Fruit fly (Drosophila melanogaster) whole organism, wandering third instar larva: ENCODE data around the gene SP1029.

ENCODE experiments used
- Abd-B ChIP-seq: fragments of >200 bp; optimal IDR thresholded peaks from 2 replicates; lab custom pipeline; 2017; ENCODE audit warnings: missing biosample characterization, missing genetic modification characterization
- CG32264 ChIP-seq: fragments of 200-800 bp; sonication (Bioruptor generic); optimal IDR thresholded peaks from 2 replicates; lab custom pipeline; 2016; ENCODE audit warnings: missing biosample characterization, missing genetic modification characterization
- CG9705 ChIP-seq: fragments of 200-800 bp; sonication (Bioruptor generic); optimal IDR thresholded peaks from 2 replicates; lab custom pipeline; 2018; ENCODE audit warnings: missing biosample characterization, mild to moderate bottlenecking, missing genetic modification characterization
- CrebA ChIP-seq: fragments of 200-800 bp; sonication (Bioruptor generic); optimal IDR thresholded peaks from 2 replicates; lab custom pipeline; 2016; ENCODE audit warnings: missing biosample characterization, mild to moderate bottlenecking, missing genetic modification characterization, borderline replicate concordance
- Dfd ChIP-seq: fragments of >200 bp; optimal IDR thresholded peaks from 2 replicates; lab custom pipeline; 2017; ENCODE audit warnings: missing biosample characterization, missing genetic modification characterization
- Dif ChIP-seq: fragments of 200-275, 200-300 bp; sonication (Bioruptor generic); optimal IDR thresholded peaks from 2 replicates; lab custom pipeline; 2018; ENCODE audit warnings: missing biosample characterization, missing genetic modification characterization; ENCODE audit not compliant: partially characterized antibody
- GATAd ChIP-seq: sonication (Bioruptor generic); optimal IDR thresholded peaks from 2 replicates; lab custom pipeline; 2016; ENCODE audit warnings: missing biosample characterization, missing genetic modification characterization
- HLH106 ChIP-seq: fragments of 200-800 bp; optimal IDR thresholded peaks from 3 replicates; lab custom pipeline; 2019; ENCODE audit warnings: missing biosample characterization, mild to moderate bottlenecking, missing genetic modification characterization, moderate library complexity
- Hnf4 ChIP-seq: fragments of 200-800 bp; sonication (Bioruptor generic); optimal IDR thresholded peaks from 2 replicates; lab custom pipeline; 2016; ENCODE audit warnings: missing biosample characterization, mild to moderate bottlenecking, missing genetic modification characterization
- Hr78 ChIP-seq: fragments of >200 bp; optimal IDR thresholded peaks from 2 replicates; lab custom pipeline; 2017; ENCODE audit warnings: missing biosample characterization, missing genetic modification characterization
- Hr83 ChIP-seq: fragments of 200-300 bp; sonication (Bioruptor generic); optimal IDR thresholded peaks from 2 replicates; lab custom pipeline; 2016; ENCODE audit warnings: missing biosample characterization, mild to moderate bottlenecking, missing genetic modification characterization, moderate library complexity; ENCODE audit not compliant: poor library complexity, severe bottlenecking
- Jra ChIP-seq: sonication (Bioruptor generic); optimal IDR thresholded peaks from 2 replicates; lab custom pipeline; 2016; ENCODE audit warnings: missing biosample characterization, missing genetic modification characterization
- Mio ChIP-seq: sonication (Bioruptor generic); optimal IDR thresholded peaks from 2 replicates; lab custom pipeline; 2016; ENCODE audit warnings: missing biosample characterization, missing genetic modification characterization
- Myc ChIP-seq: fragments of >200 bp; optimal IDR thresholded peaks from 2 replicates; lab custom pipeline; 2017
- N ChIP-seq: fragments of >200 bp; optimal IDR thresholded peaks from 2 replicates; lab custom pipeline; 2018; ENCODE audit warnings: missing biosample characterization, missing external identifiers, missing genetic modification characterization
- OdsH ChIP-seq: fragments of 200-800 bp; sonication (Bioruptor generic); optimal IDR thresholded peaks from 2 replicates; lab custom pipeline; 2016; ENCODE audit warnings: missing biosample characterization, mild to moderate bottlenecking, missing genetic modification characterization
- Rel ChIP-seq, 2 experiments: fragments of 200-800 bp; sonication (Bioruptor generic) in 1 of 2; optimal IDR thresholded peaks; 2 replicates in 1 of 2; 3 replicates in 1 of 2; lab custom pipeline; 2016 to 2019; ENCODE audit warnings: mild to moderate bottlenecking in 2 of 2, missing biosample characterization in 2 of 2, missing genetic modification characterization in 2 of 2, moderate library complexity in 1 of 2
- Sp1 ChIP-seq: fragments of 200-800 bp; sonication (Bioruptor generic); optimal IDR thresholded peaks from 3 replicates; lab custom pipeline; 2019; ENCODE audit warnings: missing biosample characterization, mild to moderate bottlenecking, missing genetic modification characterization, moderate library complexity
- Vsx2 ChIP-seq: fragments of 200-300, 225-300 bp; sonication (Bioruptor generic); optimal IDR thresholded peaks from 2 replicates; lab custom pipeline; 2018; ENCODE audit warnings: missing biosample characterization, missing genetic modification characterization; ENCODE audit not compliant: partially characterized antibody
- br ChIP-seq: fragments of 200-800 bp; sonication (Bioruptor generic); optimal IDR thresholded peaks from 2 replicates; lab custom pipeline; 2016; ENCODE audit warnings: missing biosample characterization, missing genetic modification characterization
- brk ChIP-seq: fragments of 200-800 bp; sonication (Bioruptor generic); optimal IDR thresholded peaks from 2 replicates; lab custom pipeline; 2016; ENCODE audit warnings: missing biosample characterization, mild to moderate bottlenecking, missing genetic modification characterization
- dl ChIP-seq, 2 experiments: fragments of 175-275, 200-275 bp in 1 of 2; fragments of 200-275 bp in 1 of 2; sonication (Bioruptor generic); optimal IDR thresholded peaks; lab custom pipeline; 2018; ENCODE audit warnings: mild to moderate bottlenecking in 2 of 2, missing biosample characterization in 2 of 2, missing genetic modification characterization in 2 of 2, moderate library complexity in 2 of 2; ENCODE audit not compliant: partially characterized antibody in 2 of 2, insufficient read depth in 1 of 2
- dmrt93B ChIP-seq: fragments of 200-800 bp; sonication (Bioruptor generic); optimal IDR thresholded peaks from 2 replicates; lab custom pipeline; 2018; ENCODE audit warnings: missing biosample characterization, mild to moderate bottlenecking, missing genetic modification characterization
- dsf ChIP-seq: sonication (Bioruptor generic); optimal IDR thresholded peaks from 2 replicates; lab custom pipeline; 2016; ENCODE audit warnings: missing biosample characterization, missing genetic modification characterization, borderline replicate concordance
- ey ChIP-seq: fragments of 200-800 bp; sonication (Bioruptor generic); optimal IDR thresholded peaks from 2 replicates; lab custom pipeline; 2016; ENCODE audit warnings: missing biosample characterization, missing genetic modification characterization
- foxo ChIP-seq, 2 experiments: fragments of 200-800 bp; sonication (Bioruptor generic); optimal IDR thresholded peaks; 2 replicates in 1 of 2; 3 replicates in 1 of 2; lab custom pipeline; 2016 to 2017; ENCODE audit warnings: missing biosample characterization in 2 of 2, missing genetic modification characterization in 2 of 2
- fru ChIP-seq: fragments of 200-800 bp; sonication (Bioruptor generic); optimal IDR thresholded peaks from 3 replicates; lab custom pipeline; 2016; ENCODE audit warnings: missing biosample characterization, mild to moderate bottlenecking, missing genetic modification characterization
- h ChIP-seq: fragments of 200-800 bp; sonication (Bioruptor generic); optimal IDR thresholded peaks from 3 replicates; lab custom pipeline; 2016; ENCODE audit warnings: missing biosample characterization, mild to moderate bottlenecking, missing genetic modification characterization
- jim ChIP-seq: fragments of 175-275, 200-325 bp; sonication (Bioruptor generic); optimal IDR thresholded peaks from 2 replicates; lab custom pipeline; 2016; ENCODE audit warnings: missing biosample characterization, mild to moderate bottlenecking, missing genetic modification characterization
- lola ChIP-seq: fragments of >200 bp; optimal IDR thresholded peaks from 2 replicates; lab custom pipeline; 2017; ENCODE audit warnings: missing biosample characterization, missing genetic modification characterization
- pan ChIP-seq: fragments of >200 bp; optimal IDR thresholded peaks from 2 replicates; lab custom pipeline; 2017
- psq ChIP-seq: fragments of 200-800 bp; sonication (Bioruptor generic); optimal IDR thresholded peaks from 3 replicates; lab custom pipeline; 2017; ENCODE audit warnings: missing biosample characterization, mild to moderate bottlenecking, missing genetic modification characterization, moderate library complexity
- sage ChIP-seq: fragments of 200-800 bp; sonication (Bioruptor generic); optimal IDR thresholded peaks from 2 replicates; lab custom pipeline; 2016; ENCODE audit warnings: missing biosample characterization, mild to moderate bottlenecking, missing genetic modification characterization
- sv ChIP-seq: fragments of 200-800 bp; sonication (Bioruptor generic); optimal IDR thresholded peaks from 3 replicates; lab custom pipeline; 2016; ENCODE audit warnings: missing biosample characterization, missing genetic modification characterization
- tai ChIP-seq: sonication (Bioruptor generic); optimal IDR thresholded peaks from 2 replicates; lab custom pipeline; 2016; ENCODE audit warnings: missing biosample characterization, missing genetic modification characterization
- usp ChIP-seq: fragments of >200 bp; optimal IDR thresholded peaks from 2 replicates; lab custom pipeline; 2017; ENCODE audit warnings: missing biosample characterization, missing genetic modification characterization
- woc ChIP-seq: sonication (Bioruptor generic); optimal IDR thresholded peaks from 2 replicates; lab custom pipeline; 2016; ENCODE audit warnings: missing biosample characterization, mild to moderate bottlenecking, missing genetic modification characterization

SP1029 gene

DNA sequence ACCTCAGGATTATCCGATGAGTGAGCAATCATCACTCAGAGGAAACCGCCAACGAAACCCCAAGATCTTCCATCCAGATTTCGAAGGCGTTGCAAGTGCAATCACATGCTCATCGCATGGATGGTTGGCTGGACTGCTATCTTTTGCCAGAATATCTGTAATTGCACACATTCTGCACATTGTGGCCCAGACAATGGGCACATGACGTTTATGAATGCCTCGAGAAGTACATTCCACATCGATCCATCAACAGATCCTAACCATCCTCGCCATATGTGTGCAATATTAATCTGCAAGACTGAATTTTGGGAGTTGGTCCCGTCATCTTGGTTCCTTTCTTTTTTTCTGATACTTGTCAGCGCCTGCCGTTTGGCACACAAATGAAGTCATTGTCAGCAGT lies 12.2 kb upstream of the SP1029 start:
- TF ChIP-seq CG32264 (GFP tag; lab: Kevin White, UChicago) (no peak), brk (GFP tag; lab: Kevin White, UChicago) (no peak)

DNA sequence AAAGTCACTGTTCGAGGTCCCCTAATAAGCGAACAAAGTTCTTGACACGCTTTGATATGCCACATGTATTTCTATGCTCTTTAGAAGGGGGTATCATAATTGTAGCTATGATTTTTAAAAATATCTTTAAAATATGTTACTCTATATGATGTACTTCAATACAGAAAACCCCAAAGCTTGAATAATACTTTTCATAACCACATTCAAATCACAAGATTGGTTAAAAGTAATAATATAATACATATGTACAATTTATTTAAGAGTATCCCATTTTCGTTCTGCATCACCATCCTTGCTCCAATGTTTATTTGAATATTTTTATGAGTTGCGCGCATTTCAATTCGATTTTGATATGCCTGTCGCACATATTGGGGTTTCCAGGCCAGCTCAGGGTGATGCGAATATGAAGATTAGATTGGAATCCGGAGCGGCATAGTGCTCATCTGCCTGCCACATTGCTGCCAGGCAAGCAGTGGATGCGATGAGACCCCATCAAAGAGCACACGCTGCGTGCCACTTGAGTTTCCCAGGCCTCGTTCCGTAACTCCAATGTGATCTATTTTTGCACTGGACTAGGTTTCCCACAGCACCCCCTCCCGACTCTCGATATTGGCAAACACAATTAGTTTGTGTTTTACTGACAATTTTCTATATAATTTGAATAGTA lies 9.3 kb upstream of the SP1029 start:
- TF ChIP-seq dl (GFP tag; optimal IDR thresholded peaks at IDR 0.05; lab: Kevin White, UChicago; ENCODE audit: insufficient read depth in 1 of 2, partially characterized antibody in 2 of 2) = no peak
- TF ChIP-seq Sp1 (GFP tag; lab: Kevin White, UChicago) = no peak
- TF ChIP-seq CG32264 (GFP tag; lab: Kevin White, UChicago) = no peak
- no peak for TF ChIP-seq pan
- TF ChIP-seq Rel (GFP tag; optimal IDR thresholded peaks at IDR 0.05; lab: Kevin White, UChicago) = no peak
- TF ChIP-seq Rel (tag; optimal IDR thresholded peaks at IDR 0.05; lab: Kevin White, UChicago) = no peak
- no peak for TF ChIP-seq CrebA (GFP tag; lab: Kevin White, UChicago)
- TF ChIP-seq psq = no peak
- no peak for TF ChIP-seq Abd-B (GFP tag; lab: Kevin White, UChicago)
- no peak for TF ChIP-seq foxo (GFP tag; optimal IDR thresholded peaks at IDR 0.05; lab: Kevin White, UChicago)
- no peak for TF ChIP-seq tai (GFP tag; lab: Kevin White, UChicago)
- no peak for TF ChIP-seq sage (GFP tag; lab: Kevin White, UChicago)
- TF ChIP-seq OdsH (GFP tag; lab: Kevin White, UChicago) = no peak
- TF ChIP-seq, all 38 proteins: peak for 0

DNA sequence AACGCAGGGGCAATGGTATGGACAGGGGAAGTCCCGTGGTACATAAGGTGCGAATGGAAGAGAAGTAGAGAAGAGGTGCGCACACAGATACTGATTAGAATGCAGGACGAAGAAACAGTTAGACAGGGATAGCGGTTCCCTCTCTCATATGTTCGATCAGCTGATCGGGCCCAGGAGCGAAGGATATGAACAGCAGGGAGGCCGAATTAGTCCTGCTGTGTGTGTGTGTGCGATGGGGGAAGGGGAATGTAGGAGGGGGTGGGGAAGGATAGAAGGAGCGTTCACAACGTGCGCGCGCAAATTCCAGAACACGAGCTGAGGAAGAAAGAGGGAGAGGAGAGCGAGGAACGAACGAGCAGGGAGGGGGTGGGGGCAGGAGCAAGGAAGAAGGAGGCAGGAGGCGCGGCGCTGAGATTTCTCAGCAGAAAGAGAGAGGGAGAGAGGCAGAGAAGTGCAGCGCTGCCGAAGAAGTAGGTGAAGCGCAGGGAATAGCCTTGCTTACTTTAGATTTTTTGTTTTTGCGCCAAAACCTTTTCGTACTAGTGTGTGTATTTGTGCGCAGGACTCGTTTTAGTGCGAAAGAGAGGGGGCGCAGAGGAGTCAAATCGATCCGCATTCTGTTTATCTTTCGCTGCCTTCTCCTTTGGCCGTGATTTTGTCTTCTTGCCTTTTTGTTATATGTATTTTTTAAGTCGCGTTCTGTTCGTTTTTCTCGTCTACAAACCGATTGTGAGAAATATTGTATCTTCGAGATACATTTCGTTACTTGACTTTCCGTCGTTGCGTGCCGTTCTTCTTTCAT lies 7.8 kb upstream of the SP1029 start:
- peak in 1 of 2 experiments; percentile 24 for TF ChIP-seq dl (GFP tag; optimal IDR thresholded peaks at IDR 0.05; lab: Kevin White, UChicago; ENCODE audit: insufficient read depth in 1 of 2, partially characterized antibody in 2 of 2)
- TF ChIP-seq fru (GFP tag; lab: Kevin White, UChicago) = peak; percentile 26
- TF ChIP-seq brk (GFP tag; lab: Kevin White, UChicago) = peak; percentile 5
- TF ChIP-seq psq = peak; percentile 97
- TF ChIP-seq Rel (GFP tag; optimal IDR thresholded peaks at IDR 0.05; lab: Kevin White, UChicago) = no peak
- peak; percentile 48 for TF ChIP-seq Rel (tag; optimal IDR thresholded peaks at IDR 0.05; lab: Kevin White, UChicago)
- no peak for TF ChIP-seq HLH106
- no peak for TF ChIP-seq woc (GFP tag; lab: Kevin White, UChicago)
- no peak for TF ChIP-seq Vsx2
- no peak for TF ChIP-seq CG9705 (GFP tag; lab: Kevin White, UChicago)

DNA sequence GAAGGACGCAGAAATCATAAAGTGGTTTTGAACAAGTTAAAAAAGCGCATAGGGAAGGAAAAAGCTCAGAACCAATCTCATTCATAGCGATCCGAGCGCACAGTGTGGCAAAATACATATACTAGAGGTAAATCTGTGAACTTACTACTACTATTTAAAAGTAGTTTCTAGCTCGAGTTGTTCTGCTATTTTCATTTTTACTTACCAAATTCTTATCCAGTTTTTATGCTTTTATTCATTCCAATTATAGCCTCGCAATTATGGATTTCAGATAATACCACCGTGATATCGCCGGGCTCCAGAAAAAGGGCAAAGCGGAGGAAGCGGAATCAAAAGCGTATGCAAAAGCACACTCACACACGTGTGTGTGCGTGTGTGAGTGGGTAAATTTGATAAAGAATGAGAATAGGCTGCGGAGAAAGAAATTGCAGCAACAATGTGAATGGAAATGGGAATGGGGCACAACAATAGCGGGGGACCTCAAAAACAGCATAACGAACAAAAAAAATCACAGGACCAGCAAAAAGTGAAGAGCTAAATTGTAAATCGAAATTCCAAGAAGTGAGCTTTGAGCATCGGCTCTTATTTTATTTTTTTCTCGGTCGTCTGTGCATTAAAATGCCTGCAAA lies 6.7 kb upstream of the SP1029 start:
- no peak for TF ChIP-seq Hr78
- TF ChIP-seq dl (GFP tag; optimal IDR thresholded peaks at IDR 0.05; lab: Kevin White, UChicago; ENCODE audit: insufficient read depth in 1 of 2, partially characterized antibody in 2 of 2) = no peak
- peak; percentile 78 for TF ChIP-seq psq
- TF ChIP-seq dsf (GFP tag; lab: Kevin White, UChicago) = no peak
- TF ChIP-seq brk (GFP tag; lab: Kevin White, UChicago) = peak; percentile 71
- TF ChIP-seq Hnf4 = peak; percentile 68
- no peak for TF ChIP-seq Myc (lab: Kevin White, UChicago)
- TF ChIP-seq dmrt93B (GFP tag; lab: Kevin White, UChicago) = peak; percentile 31
- TF ChIP-seq GATAd (GFP tag; lab: Kevin White, UChicago) = no peak
- no peak for TF ChIP-seq pan
- no peak for TF ChIP-seq CG32264 (GFP tag; lab: Kevin White, UChicago)
- peak; percentile 75 for TF ChIP-seq br (GFP tag; lab: Kevin White, UChicago)
- peak; percentile 31 for TF ChIP-seq woc (GFP tag; lab: Kevin White, UChicago)
- TF ChIP-seq fru (GFP tag; lab: Kevin White, UChicago) = peak; percentile 76
- TF ChIP-seq Dif (GFP tag; lab: Kevin White, UChicago) = no peak
- no peak for TF ChIP-seq Jra (GFP tag; lab: Kevin White, UChicago)
- no peak for TF ChIP-seq CG9705 (GFP tag; lab: Kevin White, UChicago)
- peak; percentile 81 for TF ChIP-seq OdsH (GFP tag; lab: Kevin White, UChicago)
- peak; percentile 86 for TF ChIP-seq h
- TF ChIP-seq lola = no peak
- TF ChIP-seq CrebA (GFP tag; lab: Kevin White, UChicago) = no peak
- no peak for TF ChIP-seq Mio (GFP tag; lab: Kevin White, UChicago)
- TF ChIP-seq Dfd = no peak
- no peak for TF ChIP-seq Rel (GFP tag; optimal IDR thresholded peaks at IDR 0.05; lab: Kevin White, UChicago)
- TF ChIP-seq Rel (tag; optimal IDR thresholded peaks at IDR 0.05; lab: Kevin White, UChicago) = no peak
- TF ChIP-seq HLH106 = peak; percentile 75
- peak; percentile 74 for TF ChIP-seq ey (GFP tag; lab: Kevin White, UChicago)
- TF ChIP-seq jim (GFP tag; lab: Kevin White, UChicago) = no peak
- peak; percentile 71 for TF ChIP-seq sage (GFP tag; lab: Kevin White, UChicago)
- no peak for TF ChIP-seq usp (GFP tag; lab: Kevin White, UChicago)
- no peak for TF ChIP-seq N (GFP tag; lab: Kevin White, UChicago)
- TF ChIP-seq tai (GFP tag; lab: Kevin White, UChicago) = peak; percentile 70
- TF ChIP-seq Hr83 (GFP tag; lab: Kevin White, UChicago) = no peak
- peak; percentile 60 for TF ChIP-seq Sp1 (GFP tag; lab: Kevin White, UChicago)
- no peak for TF ChIP-seq sv
